Worm (Caenorhabditis elegans): ENCODE data around the gene T06E8.2.

DNA sequence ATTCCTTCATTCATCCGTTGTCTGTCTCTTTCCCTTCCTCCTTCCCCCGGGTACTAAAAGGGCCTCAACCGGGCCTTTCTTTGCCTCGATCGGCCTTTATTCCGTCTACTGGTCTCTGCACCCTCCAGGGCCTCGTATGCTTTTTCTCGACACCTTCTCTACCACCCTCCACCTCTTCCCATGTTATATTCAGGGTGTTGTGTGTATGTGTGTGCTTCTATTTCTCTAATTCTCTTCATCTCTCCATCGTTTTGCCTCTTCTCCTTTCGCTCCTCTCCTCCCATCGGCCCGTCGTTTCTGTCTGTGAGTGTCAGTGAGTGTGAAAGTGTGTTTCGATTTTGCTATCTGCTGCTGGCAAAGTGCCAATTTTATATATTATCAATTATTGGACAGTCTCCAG, 3.6 kb upstream of the T06E8.2 start:
- TF ChIP-seq ttx-3 (tag; optimal IDR thresholded peaks at IDR 0.05) (no peak), K02D7.2 (tag; optimal IDR thresholded peaks at IDR 0.05) (no peak), sox-4 (tag; optimal IDR thresholded peaks at IDR 0.05) (no peak), C38D4.7 (GFP tag; optimal IDR thresholded peaks at IDR 0.05) (no peak), ceh-18 (tag; optimal IDR thresholded peaks at IDR 0.05) (peak; percentile 29), K09A11.1 (tag; optimal IDR thresholded peaks at IDR 0.05; ENCODE audit: insufficient read depth) (no peak), ama-1 (optimal IDR thresholded peaks at IDR 0.05) (no peak), nfya-1 (tag; optimal IDR thresholded peaks at IDR 0.05) (peak; percentile 83), ceh-14 (tag; optimal IDR thresholded peaks at IDR 0.05) (no peak)

Data from whole organism, late embryonic.